Worm (Caenorhabditis elegans): ENCODE data around the gene bcas-2.

DNA sequence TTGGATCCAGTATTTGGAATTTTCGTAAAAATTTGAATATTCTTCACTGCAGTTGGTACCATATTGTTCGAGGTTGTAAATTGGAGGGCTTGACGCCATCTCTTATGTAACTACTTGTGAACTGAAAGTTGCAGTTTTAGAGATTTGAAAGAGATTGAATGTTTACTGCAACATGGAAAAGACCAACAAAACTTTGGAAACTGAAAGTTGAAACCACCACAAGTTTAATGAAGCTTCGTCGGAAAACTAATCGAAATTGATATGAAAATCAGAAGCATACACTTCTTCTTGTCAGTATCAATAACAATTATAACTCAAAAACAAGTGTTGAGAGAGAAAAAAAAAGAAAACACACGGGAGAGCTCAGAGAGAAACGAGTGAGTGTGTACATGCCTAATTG, 22.4 kb upstream of the bcas-2 start, which contains the start of gene srg-7:
- TF ChIP-seq nhr-76 (tag; optimal IDR thresholded peaks at IDR 0.05) (no peak), pha-4 (tag; optimal IDR thresholded peaks at IDR 0.05) (no peak), mls-2 (tag; optimal IDR thresholded peaks at IDR 0.05) (no peak), tbx-8 (GFP tag; optimal IDR thresholded peaks at IDR 0.05) (no peak), cnd-1 (tag; optimal IDR thresholded peaks at IDR 0.05) (no peak), ces-1 (GFP tag; optimal IDR thresholded peaks at IDR 0.05) (no peak), lin-13 (tag; optimal IDR thresholded peaks at IDR 0.05) (no peak), ztf-11 (tag; optimal IDR thresholded peaks at IDR 0.05) (no peak)
